Worm (Caenorhabditis elegans) whole organism, late embryonic: ENCODE results near the gene asp-5.

Experiments used
- hlh-15 ChIP-seq: sonication (generic microtip); optimal IDR thresholded peaks from 2 replicates; lab custom pipeline; 2016; ENCODE audit warnings: missing genetic modification characterization, missing compliant biosample characterization
- ref-2 ChIP-seq: sonication (generic microtip); optimal IDR thresholded peaks from 2 replicates; lab custom pipeline; 2016; ENCODE audit warnings: missing genetic modification characterization, missing compliant biosample characterization

ce11 chrV:8235331-8235730 lies 36.9 kb upstream of the asp-5 start:
- TF ChIP-seq ref-2 (tag; lab: Kevin White, UChicago) (peak; percentile 52), hlh-15 (tag; lab: Kevin White, UChicago) (no peak)
